Fruit fly (Drosophila melanogaster): ENCODE data around the gene Etfb.

The Etfb gene

DNA sequence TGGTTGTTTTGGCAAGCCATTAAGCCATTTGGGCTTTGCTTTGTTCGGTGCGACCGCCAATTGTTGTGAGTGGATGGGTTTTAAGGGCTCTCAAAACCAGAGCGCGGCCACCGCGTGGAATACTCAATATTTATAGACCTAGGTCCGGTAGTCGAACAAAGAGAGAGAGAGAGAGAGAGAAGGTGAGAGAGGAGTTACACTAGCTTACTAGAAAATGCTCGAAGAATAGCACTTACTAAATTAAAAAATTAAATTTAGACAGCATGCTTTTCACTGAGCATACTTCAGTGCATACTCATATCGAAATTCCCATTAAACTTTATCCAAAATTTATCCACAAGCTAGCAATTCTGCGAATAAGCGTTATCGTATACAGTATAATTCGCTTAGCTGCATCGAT, 42.7 kb downstream of the Etfb start:
- TF ChIP-seq dsf (GFP tag; optimal IDR thresholded peaks at IDR 0.05; ENCODE audit: borderline replicate concordance) (no peak), CG9705 (GFP tag; optimal IDR thresholded peaks at IDR 0.05) (no peak), h (GFP tag; optimal IDR thresholded peaks at IDR 0.05) (no peak), GATAd (GFP tag; optimal IDR thresholded peaks at IDR 0.05) (no peak), ey (GFP tag; optimal IDR thresholded peaks at IDR 0.05) (no peak), Hr78 (GFP tag; optimal IDR thresholded peaks at IDR 0.05) (no peak), tai (GFP tag; optimal IDR thresholded peaks at IDR 0.05) (no peak), rgr (GFP tag; optimal IDR thresholded peaks at IDR 0.05) (no peak), psq (GFP tag; optimal IDR thresholded peaks at IDR 0.05) (no peak), CrebA (GFP tag; optimal IDR thresholded peaks at IDR 0.05; ENCODE audit: borderline replicate concordance) (no peak), CG32264 (GFP tag; optimal IDR thresholded peaks at IDR 0.05) (no peak), Rel (GFP tag; optimal IDR thresholded peaks at IDR 0.05) (no peak), Rel (tag; optimal IDR thresholded peaks at IDR 0.05) (no peak), sage (GFP tag; optimal IDR thresholded peaks at IDR 0.05) (no peak), Jra (GFP tag; optimal IDR thresholded peaks at IDR 0.05) (no peak), Hnf4 (GFP tag; optimal IDR thresholded peaks at IDR 0.05) (no peak)

DNA sequence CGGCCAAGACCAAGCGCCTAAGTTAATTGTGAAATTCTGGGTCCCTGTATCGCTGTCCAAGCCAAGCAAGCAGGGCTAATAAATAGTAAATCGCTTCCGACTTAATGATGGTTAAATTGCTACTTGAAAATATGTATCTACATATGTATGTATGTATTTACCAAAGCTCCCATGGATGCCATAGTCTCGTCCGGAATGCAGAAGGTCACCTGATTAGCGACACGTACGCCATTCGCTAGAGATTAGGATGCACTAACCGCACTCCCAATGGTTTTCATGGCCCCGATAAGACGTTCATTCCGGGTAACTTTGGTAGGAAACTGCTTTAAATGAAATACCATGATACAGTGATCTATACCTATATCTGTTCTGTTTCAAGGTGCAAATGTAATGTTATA, 44.0 kb downstream of the Etfb start:
- TF ChIP-seq Hr83 (GFP tag; optimal IDR thresholded peaks at IDR 0.05; ENCODE audit: poor library complexity, severe bottlenecking) (no peak), dsf (GFP tag; optimal IDR thresholded peaks at IDR 0.05; ENCODE audit: borderline replicate concordance) (no peak), N (GFP tag; optimal IDR thresholded peaks at IDR 0.05) (no peak), pan (optimal IDR thresholded peaks at IDR 0.05) (no peak), OdsH (GFP tag; optimal IDR thresholded peaks at IDR 0.05) (no peak), Jra (GFP tag; optimal IDR thresholded peaks at IDR 0.05) (no peak), CrebA (GFP tag; optimal IDR thresholded peaks at IDR 0.05; ENCODE audit: borderline replicate concordance) (no peak), Rel (GFP tag; optimal IDR thresholded peaks at IDR 0.05) (no peak), Rel (tag; optimal IDR thresholded peaks at IDR 0.05) (no peak), Myc (optimal IDR thresholded peaks at IDR 0.05) (no peak), Sp1 (GFP tag; optimal IDR thresholded peaks at IDR 0.05) (no peak), tai (GFP tag; optimal IDR thresholded peaks at IDR 0.05) (no peak), rgr (GFP tag; optimal IDR thresholded peaks at IDR 0.05) (no peak)

DNA sequence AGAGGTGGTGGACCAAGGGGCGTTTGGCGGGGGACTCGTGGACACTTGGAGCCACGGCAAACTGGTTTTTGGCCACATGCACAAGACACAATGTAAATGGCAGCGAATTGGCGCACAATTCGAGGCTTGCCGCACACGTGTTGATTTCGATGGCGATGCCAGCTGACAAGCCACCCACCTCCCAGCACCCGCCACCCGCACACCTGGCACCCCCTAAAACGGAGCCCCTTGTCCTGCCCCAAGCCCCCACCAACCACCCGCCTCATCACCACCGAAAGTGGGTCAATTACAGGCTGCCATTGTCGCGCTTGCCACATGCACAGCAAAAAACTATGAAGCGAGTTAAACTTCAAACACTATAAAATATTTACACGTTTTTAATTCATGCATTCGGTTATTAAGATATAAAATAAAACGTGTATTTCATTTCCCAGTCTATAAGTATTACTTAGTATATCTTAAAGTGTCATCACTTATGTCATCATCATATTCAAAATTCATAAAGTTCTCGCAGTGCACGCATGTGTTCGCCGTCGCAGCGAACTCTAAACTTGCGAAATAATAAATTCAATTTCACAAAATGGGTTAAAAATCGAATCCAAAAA, 44.5 kb downstream of the Etfb start:
- TF ChIP-seq CG32264 (GFP tag; optimal IDR thresholded peaks at IDR 0.05) (no peak), fru (GFP tag; optimal IDR thresholded peaks at IDR 0.05) (peak; percentile 34), foxo (GFP tag; optimal IDR thresholded peaks at IDR 0.05) (peak in 1 of 2 experiments; percentile 27), pan (optimal IDR thresholded peaks at IDR 0.05) (no peak), rgr (GFP tag; optimal IDR thresholded peaks at IDR 0.05) (peak; percentile 22), Dfd (GFP tag; optimal IDR thresholded peaks at IDR 0.05) (peak; percentile 71)

DNA sequence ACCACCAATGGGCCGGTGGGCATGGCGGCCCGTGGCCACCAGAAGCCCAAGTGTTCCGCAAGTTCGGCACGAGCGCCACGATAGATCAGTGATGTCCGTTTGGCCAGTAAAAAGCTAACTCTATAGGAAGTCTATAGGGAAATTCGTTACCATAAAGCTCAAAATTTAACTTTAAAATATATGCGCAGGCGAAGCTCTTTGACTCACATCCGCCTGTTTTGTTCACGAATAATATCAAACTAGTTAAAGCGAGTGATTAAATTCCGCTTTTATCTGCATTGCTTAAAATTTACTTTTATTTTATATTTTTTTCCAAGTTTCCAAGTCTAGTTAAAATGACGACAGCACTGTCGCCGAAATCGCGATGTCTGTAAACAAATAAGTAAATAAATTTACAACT, 45.1 kb downstream of the Etfb start:
- TF ChIP-seq fru (GFP tag; optimal IDR thresholded peaks at IDR 0.05), result no peak
- no peak for TF ChIP-seq Vsx2 (GFP tag; optimal IDR thresholded peaks at IDR 0.05; ENCODE audit: partially characterized antibody)
- no peak for TF ChIP-seq Mio (GFP tag; optimal IDR thresholded peaks at IDR 0.05)
- no peak for TF ChIP-seq GATAd (GFP tag; optimal IDR thresholded peaks at IDR 0.05)
- no peak for TF ChIP-seq psq (GFP tag; optimal IDR thresholded peaks at IDR 0.05)
- TF ChIP-seq sv (GFP tag; optimal IDR thresholded peaks at IDR 0.05), result no peak
- no peak for TF ChIP-seq CG32264 (GFP tag; optimal IDR thresholded peaks at IDR 0.05)
- no peak for TF ChIP-seq Dif (GFP tag; optimal IDR thresholded peaks at IDR 0.05; ENCODE audit: partially characterized antibody)
- no peak for TF ChIP-seq CrebA (GFP tag; optimal IDR thresholded peaks at IDR 0.05; ENCODE audit: borderline replicate concordance)
- no peak for TF ChIP-seq Rel (GFP tag; optimal IDR thresholded peaks at IDR 0.05)
- TF ChIP-seq Rel (tag; optimal IDR thresholded peaks at IDR 0.05), result no peak
- TF ChIP-seq OdsH (GFP tag; optimal IDR thresholded peaks at IDR 0.05), result no peak
- TF ChIP-seq br (GFP tag; optimal IDR thresholded peaks at IDR 0.05), result no peak
- TF ChIP-seq brk (GFP tag; optimal IDR thresholded peaks at IDR 0.05), result no peak
- TF ChIP-seq N (GFP tag; optimal IDR thresholded peaks at IDR 0.05), result no peak
- no peak for TF ChIP-seq HLH106 (tag; optimal IDR thresholded peaks at IDR 0.05)
- peak in 1 of 2 experiments; percentile 3 for TF ChIP-seq foxo (GFP tag; optimal IDR thresholded peaks at IDR 0.05)
- no peak for TF ChIP-seq Hr83 (GFP tag; optimal IDR thresholded peaks at IDR 0.05; ENCODE audit: poor library complexity, severe bottlenecking)
- no peak for TF ChIP-seq pan (optimal IDR thresholded peaks at IDR 0.05)
- no peak for TF ChIP-seq usp (GFP tag; optimal IDR thresholded peaks at IDR 0.05)
- peak; percentile 1 for TF ChIP-seq Myc (optimal IDR thresholded peaks at IDR 0.05)
- TF ChIP-seq woc (GFP tag; optimal IDR thresholded peaks at IDR 0.05), result peak; percentile 17

Measured in whole organism, wandering third instar larva.